Worm (Caenorhabditis elegans): ENCODE data around the gene EGAP1.1.

EGAP1.1 gene

ce11 chrIII:5938790-5939452, 1.9 kb upstream of the EGAP1.1 start (continued):
- TF ChIP-seq Y67H2A.10 (GFP tag; conservative IDR thresholded peaks at IDR 0.05) = peak; percentile 71
- TF ChIP-seq mxl-1 (tag; optimal IDR thresholded peaks at IDR 0.05) = no peak
- no peak for TF ChIP-seq aptf-3 (GFP tag; IDR thresholded peaks at IDR 0.05)
- peak; percentile 78 for TF ChIP-seq snpc-3.4 (tag; optimal IDR thresholded peaks at IDR 0.05)
- TF ChIP-seq F55B11.4 (tag; optimal IDR thresholded peaks at IDR 0.05; ENCODE audit: borderline replicate concordance, insufficient read depth) = no peak
- no peak for TF ChIP-seq tbx-9 (tag; optimal IDR thresholded peaks at IDR 0.05; ENCODE audit: borderline replicate concordance)
- TF ChIP-seq nhr-179 (tag; optimal IDR thresholded peaks at IDR 0.05) = no peak
- TF ChIP-seq Y56A3A.18 (GFP tag; IDR thresholded peaks at IDR 0.05) = no peak
- TF ChIP-seq rcor-1 (GFP tag; IDR thresholded peaks at IDR 0.05) = peak; percentile 64
- TF ChIP-seq sea-2 (GFP tag; IDR thresholded peaks at IDR 0.05) = no peak
- no peak for TF ChIP-seq ztf-18 (tag; optimal IDR thresholded peaks at IDR 0.05)
- no peak for TF ChIP-seq snpc-1.1 (tag; optimal IDR thresholded peaks at IDR 0.05; ENCODE audit: insufficient read depth)
- TF ChIP-seq attf-5 (GFP tag; optimal IDR thresholded peaks at IDR 0.05) = no peak
- peak; percentile 96 for TF ChIP-seq F33H1.4 (GFP tag; IDR thresholded peaks at IDR 0.05)
- peak; percentile 26 for TF ChIP-seq snpc-1.3 (tag; optimal IDR thresholded peaks at IDR 0.05; ENCODE audit: insufficient read depth)
- TF ChIP-seq nfyb-1 (GFP tag; IDR thresholded peaks at IDR 0.05) = no peak
- TF ChIP-seq cebp-1 (GFP tag; IDR thresholded peaks at IDR 0.05) = peak; percentile 64; the same call in 1 of the 2 replicates
- no peak for TF ChIP-seq cebp-1 (tag; optimal IDR thresholded peaks at IDR 0.05)
- TF ChIP-seq Y79H2A.3 (GFP tag; conservative IDR thresholded peaks at IDR 0.05) = no peak
- TF ChIP-seq nhr-27 (tag; optimal IDR thresholded peaks at IDR 0.05) = no peak
- TF ChIP-seq mes-4 (tag; optimal IDR thresholded peaks at IDR 0.05) = no peak
- peak; percentile 53 for TF ChIP-seq pbrm-1 (GFP tag; IDR thresholded peaks at IDR 0.05)
- no peak for TF ChIP-seq Y53F4B.3 (GFP tag; IDR thresholded peaks at IDR 0.05)
- peak; percentile 93 for TF ChIP-seq ceh-91 (GFP tag; IDR thresholded peaks at IDR 0.05)
- TF ChIP-seq cebp-2 (GFP tag; IDR thresholded peaks at IDR 0.05) = no peak
- TF ChIP-seq ztf-3 (GFP tag; optimal IDR thresholded peaks at IDR 0.05) = no peak
- no peak for TF ChIP-seq ztf-6 (GFP tag; IDR thresholded peaks at IDR 0.05)
- no peak for TF ChIP-seq F57C9.4 (tag; optimal IDR thresholded peaks at IDR 0.05)
- TF ChIP-seq B0261.1 (tag; optimal IDR thresholded peaks at IDR 0.05) = no peak
- TF ChIP-seq sdz-38 (tag; optimal IDR thresholded peaks at IDR 0.05) = no peak
- no peak for TF ChIP-seq bed-1 (GFP tag; IDR thresholded peaks at IDR 0.05)
- no peak for TF ChIP-seq lin-26 (GFP tag; IDR thresholded peaks at IDR 0.05)
- TF ChIP-seq F37B4.10 (GFP tag; IDR thresholded peaks at IDR 0.05) = no peak
- TF ChIP-seq lin-54 (GFP tag; optimal IDR thresholded peaks at IDR 0.05) = peak; percentile 75
- no peak for TF ChIP-seq repo-1 (tag; optimal IDR thresholded peaks at IDR 0.05)
- no peak for TF ChIP-seq ccch-3 (GFP tag; optimal IDR thresholded peaks at IDR 0.05)
- no peak for TF ChIP-seq madf-10 (tag; optimal IDR thresholded peaks at IDR 0.05)
- TF ChIP-seq madf-8 (GFP tag; conservative IDR thresholded peaks at IDR 0.05) = peak; percentile 88
- peak; percentile 93 for TF ChIP-seq efl-1 (GFP tag; optimal IDR thresholded peaks at IDR 0.05)
- peak; percentile 46 for TF ChIP-seq nhr-80 (tag; optimal IDR thresholded peaks at IDR 0.05)
- TF ChIP-seq let-526 (GFP tag; IDR thresholded peaks at IDR 0.05) = no peak
- 0 out of 2 replicates have a peak, but pooled peaks have one; percentile 5 for TF ChIP-seq lir-1 (GFP tag; conservative IDR thresholded peaks at IDR 0.05)
- TF ChIP-seq B0035.1 (tag; optimal IDR thresholded peaks at IDR 0.05) = no peak
- no peak for TF ChIP-seq zim-3 (tag; optimal IDR thresholded peaks at IDR 0.05)
